Fruit fly (Drosophila melanogaster): ENCODE measurements around the gene Sod1.
A peak's percentile ranks its signal among the peaks of the same experiment; 100 is the strongest.

Sod1 gene

dm6 chr3L:11096195-11096908 is 17.2 kb downstream of the Sod1 start, which contains the start of the genes CG46439, Iyd and CG33947 (continued):
- no peak for TF ChIP-seq zf30C (GFP tag; optimal IDR thresholded peaks at IDR 0.05)
- no peak for TF ChIP-seq MTF-1 (GFP tag; optimal IDR thresholded peaks at IDR 0.05; ENCODE audit: borderline replicate concordance)
- no peak for TF ChIP-seq p53 (GFP tag; optimal IDR thresholded peaks at IDR 0.05)
- no peak for TF ChIP-seq CG11093 (GFP tag; IDR thresholded peaks at IDR 0.05)
- TF ChIP-seq CTCF (GFP tag; optimal IDR thresholded peaks at IDR 0.05) = peak; percentile 23
- peak; percentile 6 for TF ChIP-seq B-H2 (GFP tag; optimal IDR thresholded peaks at IDR 0.05)
- no peak for TF ChIP-seq hb (GFP tag; IDR thresholded peaks at IDR 0.05; ENCODE audit: partially characterized antibody)
- TF ChIP-seq CG9876 (GFP tag; optimal IDR thresholded peaks at IDR 0.05) = no peak
- peak; percentile 54 for TF ChIP-seq gcm (GFP tag; optimal IDR thresholded peaks at IDR 0.05)
- peak in 1 of 2 experiments; percentile 12 for TF ChIP-seq Hr51 (GFP tag; optimal IDR thresholded peaks at IDR 0.05)
- peak; percentile 13 for TF ChIP-seq HmgZ (tag; optimal IDR thresholded peaks at IDR 0.05)
- TF ChIP-seq chinmo (GFP tag; IDR thresholded peaks at IDR 0.05; ENCODE audit: partially characterized antibody) = 0 out of 4 replicates have a peak, but pooled peaks have one; percentile 76
- peak; percentile 60 for TF ChIP-seq sqz (GFP tag; optimal IDR thresholded peaks at IDR 0.05)
- TF ChIP-seq grau (tag; optimal IDR thresholded peaks at IDR 0.05) = peak; percentile 2
- TF ChIP-seq Hr3 (GFP tag; optimal IDR thresholded peaks at IDR 0.05) = no peak
- peak; percentile 24; the same call in 1 of the 2 replicates for TF ChIP-seq CG6689 (GFP tag; IDR thresholded peaks at IDR 0.05)
- no peak for TF ChIP-seq lilli (GFP tag; optimal IDR thresholded peaks at IDR 0.05)
- TF ChIP-seq lab (GFP tag; optimal IDR thresholded peaks at IDR 0.05) = peak; percentile 35
- TF ChIP-seq CG8359 (GFP tag; optimal IDR thresholded peaks at IDR 0.05; ENCODE audit: borderline replicate concordance) = no peak
- TF ChIP-seq Trl (optimal IDR thresholded peaks at IDR 0.05) = peak; percentile 89 to 92
- TF ChIP-seq Trl (GFP tag; optimal IDR thresholded peaks at IDR 0.05) = peak; percentile 60
- no peak for TF ChIP-seq kay (GFP tag; optimal IDR thresholded peaks at IDR 0.05)
- no peak for TF ChIP-seq YL-1 (GFP tag; optimal IDR thresholded peaks at IDR 0.05)
- 0 out of 2 replicates have a peak, but pooled peaks have one; percentile 26 for TF ChIP-seq rib (GFP tag; IDR thresholded peaks at IDR 0.05)
- TF ChIP-seq Scr (GFP tag; IDR thresholded peaks at IDR 0.05; ENCODE audit: partially characterized antibody) = peak; percentile 22; the same call in 1 of the 2 replicates
- TF ChIP-seq da (GFP tag; optimal IDR thresholded peaks at IDR 0.05) = no peak

dm6 chr3L:11094279-11094678 is 19.3 kb downstream of the Sod1 start:
- TF ChIP-seq Jarid2 (GFP tag; optimal IDR thresholded peaks at IDR 0.05) (no peak), sens (GFP tag) (peak; percentile 57)

- no peak for TF ChIP-seq jing (GFP tag; optimal IDR thresholded peaks at IDR 0.05)
- peak; percentile 44 for TF ChIP-seq CG4424 (GFP tag; optimal IDR thresholded peaks at IDR 0.05)
- peak; percentile 25 for TF ChIP-seq CG17568 (GFP tag; optimal IDR thresholded peaks at IDR 0.05)
- peak; percentile 53 for TF ChIP-seq fu2 (GFP tag; optimal IDR thresholded peaks at IDR 0.05)
- TF ChIP-seq knrl (GFP tag; IDR thresholded peaks at IDR 0.05; ENCODE audit: partially characterized antibody) = peak; percentile 87
- no peak for TF ChIP-seq CrebB (tag; optimal IDR thresholded peaks at IDR 0.05)
- no peak for TF ChIP-seq Trl (optimal IDR thresholded peaks at IDR 0.05)
- TF ChIP-seq Trl (GFP tag; optimal IDR thresholded peaks at IDR 0.05) = no peak
- no peak for TF ChIP-seq CTCF (GFP tag; optimal IDR thresholded peaks at IDR 0.05)
- peak; percentile 24; the same call in 1 of the 3 replicates for TF ChIP-seq H15 (GFP tag; IDR thresholded peaks at IDR 0.05)
- peak; percentile 35 for TF ChIP-seq CG13424 (tag; optimal IDR thresholded peaks at IDR 0.05)
- no peak for TF ChIP-seq pfk (GFP tag; optimal IDR thresholded peaks at IDR 0.05)
- peak; percentile 38 for TF ChIP-seq Ssrp (tag; optimal IDR thresholded peaks at IDR 0.05)
- no peak for TF ChIP-seq CG7745 (tag; optimal IDR thresholded peaks at IDR 0.05)
- peak; percentile 20; the same call in 1 of the 3 replicates for TF ChIP-seq CG11560 (tag; IDR thresholded peaks at IDR 0.05)
- peak; percentile 62 for TF ChIP-seq CG14014 (GFP tag; IDR thresholded peaks at IDR 0.05)
- TF ChIP-seq CG15601 (tag; optimal IDR thresholded peaks at IDR 0.05) = peak; percentile 39
- peak; percentile 79 for TF ChIP-seq CG7963 (GFP tag; IDR thresholded peaks at IDR 0.05; ENCODE audit: partially characterized antibody)
- TF ChIP-seq Aef1 (GFP tag; IDR thresholded peaks at IDR 0.05) = peak; percentile 47
- TF ChIP-seq CG2712 (tag; optimal IDR thresholded peaks at IDR 0.05) = peak; percentile 44
- peak; percentile 78 for TF ChIP-seq CG2129 (GFP tag; IDR thresholded peaks at IDR 0.05; ENCODE audit: partially characterized antibody)
These were observed 20.5 kb downstream of the Sod1 start, which contains the start of gene JIL-1 for dm6 chr3L:11093046-11093520. JIL-1 (minus strand) TSS chr3L:11093193.

Data from whole organism, embryonic.